Fruit fly (Drosophila melanogaster): Measurements from ENCODE around the gene CG5478.

dm6 chr3R:15927172-15927571, 6.4 kb downstream of the CG5478 start:
- TF ChIP-seq CG12605 (GFP tag; IDR thresholded peaks at IDR 0.05) (no peak), CG14655 (GFP tag; optimal IDR thresholded peaks at IDR 0.05) (no peak), rn (GFP tag; IDR thresholded peaks at IDR 0.05) (no peak), fd96Ca (GFP tag; IDR thresholded peaks at IDR 0.05) (peak; percentile 74), Snoo (tag; optimal IDR thresholded peaks at IDR 0.05) (no peak), CG32121 (GFP tag; IDR thresholded peaks at IDR 0.05) (peak; percentile 75), CG34367 (tag; optimal IDR thresholded peaks at IDR 0.05) (no peak), CG13204 (GFP tag; optimal IDR thresholded peaks at IDR 0.05) (no peak), CG4496 (GFP tag; IDR thresholded peaks at IDR 0.05) (peak; percentile 86), Ets98B (GFP tag; IDR thresholded peaks at IDR 0.05) (peak; percentile 70), gl (tag; optimal IDR thresholded peaks at IDR 0.05) (no peak)

Data from whole organism, pupa.